Fruit fly (Drosophila melanogaster): ENCODE results near the gene CG32639.
A peak's percentile ranks its signal among the peaks of the same experiment; 100 is the strongest.

Gene CG32639

dm6 chrX:13238294-13238917, 2.0 kb upstream of the CG32639 start (continued):
- TF ChIP-seq CG11762 (GFP tag; optimal IDR thresholded peaks at IDR 0.05; ENCODE audit: insufficient read depth) (peak; percentile 60), Eip78C (GFP tag) (peak; percentile 84), CG31627 (GFP tag; optimal IDR thresholded peaks at IDR 0.05) (peak; percentile 50), fd59A (GFP tag; optimal IDR thresholded peaks at IDR 0.05) (no peak), CG6163 (GFP tag; IDR thresholded peaks at IDR 0.05) (peak; percentile 87), CG34406 (GFP tag; optimal IDR thresholded peaks at IDR 0.05) (peak; percentile 40), lz (GFP tag; optimal IDR thresholded peaks at IDR 0.05) (peak; percentile 45), Met (GFP tag; optimal IDR thresholded peaks at IDR 0.05) (peak; percentile 63), CG10631 (GFP tag; optimal IDR thresholded peaks at IDR 0.05) (peak; percentile 57), achi (GFP tag; optimal IDR thresholded peaks at IDR 0.05) (peak; percentile 67), Sox14 (GFP tag; optimal IDR thresholded peaks at IDR 0.05) (peak; percentile 59), CG32006 (GFP tag; optimal IDR thresholded peaks at IDR 0.05) (peak; percentile 89), svp (GFP tag) (no peak), CG4318 (GFP tag; optimal IDR thresholded peaks at IDR 0.05) (peak; percentile 64), CG1621 (tag; optimal IDR thresholded peaks at IDR 0.05) (no peak), Sox15 (GFP tag; optimal IDR thresholded peaks at IDR 0.05) (no peak), CG6276 (GFP tag; optimal IDR thresholded peaks at IDR 0.05) (peak; percentile 86), CG3032 (tag; optimal IDR thresholded peaks at IDR 0.05) (peak; percentile 20), OdsH (GFP tag; optimal IDR thresholded peaks at IDR 0.05) (peak; percentile 72), eg (GFP tag; IDR thresholded peaks at IDR 0.05) (peak; percentile 94), Eip75B (GFP tag; optimal IDR thresholded peaks at IDR 0.05) (peak; percentile 50), CG8319 (GFP tag; optimal IDR thresholded peaks at IDR 0.05) (peak; percentile 13), ss (GFP tag; optimal IDR thresholded peaks at IDR 0.05) (no peak), esn (GFP tag; optimal IDR thresholded peaks at IDR 0.05) (peak; percentile 61), CG6808 (GFP tag; optimal IDR thresholded peaks at IDR 0.05) (no peak), CG15336 (GFP tag; IDR thresholded peaks at IDR 0.05) (peak; percentile 93), Sox102F (GFP tag; optimal IDR thresholded peaks at IDR 0.05) (peak; percentile 43), CG16779 (tag; optimal IDR thresholded peaks at IDR 0.05) (peak; percentile 49), dac (GFP tag; optimal IDR thresholded peaks at IDR 0.05) (peak; percentile 55), pdm3 (GFP tag; optimal IDR thresholded peaks at IDR 0.05) (peak; percentile 75), fd85E (GFP tag; optimal IDR thresholded peaks at IDR 0.05) (no peak), CG11294 (GFP tag; IDR thresholded peaks at IDR 0.05) (peak; percentile 80), CG3919 (GFP tag; optimal IDR thresholded peaks at IDR 0.05) (peak; percentile 57), acj6 (GFP tag; optimal IDR thresholded peaks at IDR 0.05) (peak; percentile 55), Hr38 (GFP tag; optimal IDR thresholded peaks at IDR 0.05) (no peak), CG6854 (GFP tag; optimal IDR thresholded peaks at IDR 0.05) (no peak), CG9139 (GFP tag; optimal IDR thresholded peaks at IDR 0.05) (no peak), Gug (GFP tag; IDR thresholded peaks at IDR 0.05) (peak; percentile 83)

- peak; percentile 13 for TF ChIP-seq CG8632 (GFP tag; optimal IDR thresholded peaks at IDR 0.05)
- peak; percentile 19 for TF ChIP-seq achi (GFP tag; optimal IDR thresholded peaks at IDR 0.05)
- peak; percentile 33 for TF ChIP-seq pdm3 (GFP tag; optimal IDR thresholded peaks at IDR 0.05)
- peak; percentile 29 for TF ChIP-seq vri (GFP tag; optimal IDR thresholded peaks at IDR 0.05)
- TF ChIP-seq CG31627 (GFP tag; optimal IDR thresholded peaks at IDR 0.05) = no peak
- TF ChIP-seq CG8119 (GFP tag; IDR thresholded peaks at IDR 0.05) = peak; percentile 65
- peak; percentile 32 for TF ChIP-seq OdsH (GFP tag; optimal IDR thresholded peaks at IDR 0.05)
- peak; percentile 23 for TF ChIP-seq net (GFP tag; optimal IDR thresholded peaks at IDR 0.05)
- peak; percentile 19 for TF ChIP-seq fkh (GFP tag; optimal IDR thresholded peaks at IDR 0.05)
- peak; percentile 15 for TF ChIP-seq CG6276 (GFP tag; optimal IDR thresholded peaks at IDR 0.05)
- TF ChIP-seq ss (GFP tag; optimal IDR thresholded peaks at IDR 0.05) = peak; percentile 45 to 59
- no peak for TF ChIP-seq CG16779 (tag; optimal IDR thresholded peaks at IDR 0.05)
- TF ChIP-seq CG15336 (GFP tag; IDR thresholded peaks at IDR 0.05) = 0 out of 2 replicates have a peak, but pooled peaks have one; percentile 37
- TF ChIP-seq CG34406 (GFP tag; optimal IDR thresholded peaks at IDR 0.05) = peak; percentile 63
- peak; percentile 39 for TF ChIP-seq Sox102F (GFP tag; optimal IDR thresholded peaks at IDR 0.05)
- peak; percentile 44 for TF ChIP-seq Eip78C (GFP tag)
- peak; percentile 83 for TF ChIP-seq eg (GFP tag; IDR thresholded peaks at IDR 0.05)
- peak; percentile 13 for TF ChIP-seq esn (GFP tag; optimal IDR thresholded peaks at IDR 0.05)
- TF ChIP-seq CG11762 (GFP tag; optimal IDR thresholded peaks at IDR 0.05; ENCODE audit: insufficient read depth) = peak; percentile 32
- TF ChIP-seq CG6792 (GFP tag; optimal IDR thresholded peaks at IDR 0.05) = no peak
- TF ChIP-seq CG6163 (GFP tag; IDR thresholded peaks at IDR 0.05) = peak; percentile 55; the same call in 2 of the 3 replicates
- TF ChIP-seq spab (GFP tag; optimal IDR thresholded peaks at IDR 0.05) = no peak
- TF ChIP-seq CG10631 (GFP tag; optimal IDR thresholded peaks at IDR 0.05) = no peak
These were observed 1.5 kb downstream of the CG32639 start for dm6 chrX:13234738-13235470.
